Worm (Caenorhabditis elegans): Measurements from ENCODE around the gene Y53G8AL.1.

The Y53G8AL.1 gene

DNA sequence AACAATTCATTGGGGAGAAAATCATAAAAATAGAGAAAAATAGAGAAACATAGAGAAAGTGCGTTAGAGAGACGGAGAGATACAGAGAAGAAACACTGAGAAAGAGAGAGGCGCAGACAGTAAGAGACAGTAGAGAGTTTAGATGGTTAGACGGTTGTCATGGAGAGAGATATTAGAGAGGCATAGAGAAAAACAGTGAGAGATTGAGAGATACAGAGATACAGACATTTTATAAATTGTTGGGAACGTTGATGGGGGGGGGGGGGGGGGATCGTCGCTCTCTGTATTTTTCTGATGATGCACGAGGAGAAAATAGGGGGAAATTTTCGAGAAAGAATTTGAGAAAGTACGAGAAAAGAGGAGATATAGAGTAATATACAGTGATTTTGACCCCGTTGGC, 46.4 kb downstream of the Y53G8AL.1 start (continued):
- TF ChIP-seq spr-3 (GFP tag; optimal IDR thresholded peaks at IDR 0.05) (no peak), attf-4 (tag; optimal IDR thresholded peaks at IDR 0.05) (no peak), T20F7.1 (GFP tag; optimal IDR thresholded peaks at IDR 0.05) (no peak), nhr-77 (tag; optimal IDR thresholded peaks at IDR 0.05) (peak; percentile 42), tag-97 (GFP tag; IDR thresholded peaks at IDR 0.05) (no peak), set-16 (GFP tag; IDR thresholded peaks at IDR 0.05) (no peak), F26F4.8 (GFP tag; conservative IDR thresholded peaks at IDR 0.05) (no peak), ceh-62 (tag; optimal IDR thresholded peaks at IDR 0.05) (no peak), rbr-2 (tag; optimal IDR thresholded peaks at IDR 0.05) (peak; percentile 37), gei-8 (GFP tag; optimal IDR thresholded peaks at IDR 0.05) (no peak), daf-16 (GFP tag; optimal IDR thresholded peaks at IDR 0.05) (peak in 1 of 2 experiments; percentile 18), daf-16 (tag; optimal IDR thresholded peaks at IDR 0.05) (peak; percentile 51)

DNA sequence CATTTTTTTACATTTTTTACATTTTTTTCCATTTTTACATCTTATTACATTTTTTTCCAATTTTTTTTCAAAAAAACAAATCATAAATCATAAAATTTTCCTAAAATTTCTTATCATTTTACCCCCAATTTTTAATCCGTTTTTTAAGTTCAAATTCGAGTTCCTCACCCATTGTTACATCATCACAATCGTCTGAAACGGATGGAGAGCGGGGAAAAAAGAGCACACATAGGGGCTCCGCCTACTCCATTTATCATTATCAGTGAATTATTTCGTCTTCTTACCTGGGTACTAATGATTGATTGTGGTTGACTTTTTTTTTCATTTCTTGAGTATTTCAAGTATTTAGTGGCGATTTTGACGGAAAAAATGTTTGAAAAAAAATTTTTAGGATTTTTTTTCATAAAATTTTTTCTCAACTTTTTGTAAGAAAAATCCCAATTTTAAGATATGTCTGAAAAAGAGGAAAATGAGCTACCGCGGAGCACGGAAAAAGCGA, 49.0 kb downstream of the Y53G8AL.1 start, which contains the start of gene mfsd-8:
TSS of gene mfsd-8 (plus strand) at position 449 of the 499 bp plus-strand sequence.
- no peak for TF ChIP-seq nhr-11 (tag; optimal IDR thresholded peaks at IDR 0.05)
- no peak for TF ChIP-seq lir-3 (tag; optimal IDR thresholded peaks at IDR 0.05)
- TF ChIP-seq dve-1 (tag; optimal IDR thresholded peaks at IDR 0.05; ENCODE audit: insufficient read depth): peak; percentile 51
- peak; percentile 88 for TF ChIP-seq nhr-41 (GFP tag; IDR thresholded peaks at IDR 0.05)
- peak; percentile 88 for TF ChIP-seq dmd-6 (GFP tag; IDR thresholded peaks at IDR 0.05)
- TF ChIP-seq lin-1 (GFP tag; IDR thresholded peaks at IDR 0.05): peak; percentile 72
- no peak for TF ChIP-seq unc-39 (tag; optimal IDR thresholded peaks at IDR 0.05)
- TF ChIP-seq pqm-1 (tag; optimal IDR thresholded peaks at IDR 0.05): peak; percentile 81
- TF ChIP-seq nhr-28 (tag; optimal IDR thresholded peaks at IDR 0.05): peak; percentile 46
- peak; percentile 36 for TF ChIP-seq aha-1 (tag)

Data from whole organism, L4 larva.